Fruit fly (Drosophila melanogaster): ENCODE results near the gene CG3437.

DNA sequence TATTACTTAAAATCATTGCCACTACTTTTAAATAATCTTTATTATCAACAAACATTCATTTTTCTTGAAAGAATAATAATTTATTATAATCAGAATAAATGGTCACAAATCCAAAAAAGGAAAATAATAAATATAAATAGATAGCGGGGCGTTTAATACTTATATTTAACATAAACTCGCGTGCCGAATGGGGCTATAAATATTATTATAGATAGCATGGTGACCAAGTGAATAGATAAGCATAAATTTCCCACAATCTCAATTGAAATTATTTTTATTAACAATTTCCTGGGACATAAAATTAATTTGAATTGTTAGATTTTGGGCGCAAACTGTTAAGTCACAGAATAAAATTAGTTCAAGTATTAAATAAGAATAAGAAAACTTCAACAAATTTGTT is 49.0 kb upstream of the CG3437 start:
- TF ChIP-seq CG8478 (optimal IDR thresholded peaks at IDR 0.05) (no peak), CTCF (optimal IDR thresholded peaks at IDR 0.05) (no peak)
